Worm (Caenorhabditis elegans) whole organism, late embryonic: ENCODE data around the gene R07E3.1.

ENCODE experiments used
- C38D4.7 ChIP-seq: fragments of 200-800 bp; sonication (Bioruptor generic); optimal IDR thresholded peaks from 2 replicates; lab custom pipeline; 2018; ENCODE audit warnings: mild to moderate bottlenecking, missing genetic modification characterization, moderate library complexity, missing compliant biosample characterization
- ets-4 ChIP-seq: sonication (generic microtip); optimal IDR thresholded peaks from 2 replicates; lab custom pipeline; 2016; ENCODE audit warnings: missing genetic modification characterization, missing compliant biosample characterization
- npax-4 ChIP-seq: sonication (generic microtip); optimal IDR thresholded peaks from 2 replicates; lab custom pipeline; 2016; ENCODE audit warnings: missing genetic modification characterization, missing compliant biosample characterization
- pag-3 ChIP-seq: sonication (generic microtip); optimal IDR thresholded peaks from 2 replicates; lab custom pipeline; 2016; ENCODE audit warnings: missing compliant biosample characterization, missing genetic modification characterization, borderline replicate concordance
- pha-4 ChIP-seq: fragments of 150-350 bp; optimal IDR thresholded peaks from 2 replicates; lab custom pipeline; 2018; ENCODE audit warnings: missing biosample characterization, missing genetic modification reagents, missing genetic modification characterization
- pqm-1 ChIP-seq: sonication (generic microtip); optimal IDR thresholded peaks from 2 replicates; lab custom pipeline; 2016; ENCODE audit warnings: missing genetic modification characterization, missing compliant biosample characterization
- tbx-2 ChIP-seq: sonication (generic microtip); optimal IDR thresholded peaks from 2 replicates; lab custom pipeline; 2016; ENCODE audit warnings: missing genetic modification characterization, missing compliant biosample characterization
- unc-86 ChIP-seq: sonication (generic microtip); optimal IDR thresholded peaks from 2 replicates; lab custom pipeline; 2016; ENCODE audit warnings: missing genetic modification characterization, missing compliant biosample characterization

DNA sequence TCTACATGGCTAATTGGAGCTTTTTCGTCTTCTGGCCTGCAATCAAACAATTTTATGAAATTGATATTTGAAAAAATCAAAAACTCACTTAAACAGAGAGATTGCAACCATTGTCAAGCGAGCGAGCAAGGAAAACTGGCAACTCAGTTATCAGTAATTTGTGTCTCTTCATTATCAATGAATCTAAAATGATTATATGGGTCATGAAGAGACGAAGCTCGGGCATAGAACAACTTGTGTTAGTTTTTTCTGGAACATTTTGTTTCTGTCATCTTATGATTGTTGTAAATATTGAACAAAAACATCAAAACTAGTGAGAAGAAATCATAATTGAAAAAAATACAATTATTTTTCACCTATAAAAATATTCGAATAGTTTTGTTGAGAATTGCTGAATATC, at the start of gene R07E3.1:
- TF ChIP-seq tbx-2 (tag; lab: Kevin White, UChicago) (no peak), ets-4 (tag; lab: Kevin White, UChicago) (no peak), unc-86 (tag; lab: Kevin White, UChicago) (no peak), npax-4 (tag; lab: Kevin White, UChicago) (no peak), C38D4.7 (GFP tag; lab: Kevin White, UChicago) (no peak), pag-3 (no peak), pqm-1 (tag; lab: Kevin White, UChicago) (no peak), pha-4 (tag; lab: Kevin White, UChicago) (no peak)
